Worm (Caenorhabditis elegans): ENCODE measurements around the gene fbxa-169.
A peak's percentile ranks its signal among the peaks of the same experiment; 100 is the strongest.

fbxa-169 gene

DNA sequence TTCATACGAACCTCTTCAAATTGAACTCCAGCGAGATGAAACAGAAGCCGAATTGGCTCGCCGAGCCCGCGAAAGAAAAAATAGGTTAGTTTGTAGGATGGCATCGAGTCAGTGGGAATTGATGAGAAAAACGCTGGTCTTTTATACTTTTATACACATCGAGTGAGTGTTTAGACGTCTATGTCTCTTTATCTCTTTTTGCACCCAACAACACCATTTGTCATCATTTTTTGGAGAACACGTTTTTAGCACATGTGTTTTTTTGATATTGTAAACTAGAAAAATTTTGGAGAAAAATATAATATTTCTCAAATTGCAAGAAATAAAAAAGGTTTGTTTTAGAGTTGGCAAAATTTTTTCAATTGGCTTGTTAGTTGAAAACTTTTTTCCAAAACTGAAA, 24.0 kb upstream of the fbxa-169 start, which contains the start of gene gst-16:
Gene gst-16 (minus strand): TSS at position 111 of the 400 bp plus-strand sequence.
- TF ChIP-seq lir-3 (tag; optimal IDR thresholded peaks at IDR 0.05; ENCODE audit: poor library complexity) (no peak), jun-1 (tag; optimal IDR thresholded peaks at IDR 0.05) (no peak), hlh-17 (GFP tag; optimal IDR thresholded peaks at IDR 0.05; ENCODE audit: borderline replicate concordance) (no peak), sox-4 (tag; optimal IDR thresholded peaks at IDR 0.05) (no peak), efl-1 (optimal IDR thresholded peaks at IDR 0.05) (no peak), efl-1 (GFP tag; optimal IDR thresholded peaks at IDR 0.05 in 1 of 2) (peak in 1 of 2 experiments; percentile 82), fos-1 (tag; optimal IDR thresholded peaks at IDR 0.05) (no peak), nhr-20 (tag; optimal IDR thresholded peaks at IDR 0.05) (peak; percentile 9), swsn-7 (tag; optimal IDR thresholded peaks at IDR 0.05) (no peak), nhr-12 (tag; optimal IDR thresholded peaks at IDR 0.05) (no peak), ceh-63 (GFP tag; optimal IDR thresholded peaks at IDR 0.05) (no peak), grh-1 (GFP tag; IDR thresholded peaks at IDR 0.05) (no peak), nhr-71 (tag; optimal IDR thresholded peaks at IDR 0.05) (no peak), mdl-1 (tag; optimal IDR thresholded peaks at IDR 0.05) (no peak), skn-1 (tag; optimal IDR thresholded peaks at IDR 0.05) (peak; percentile 97), lin-14 (GFP tag; optimal IDR thresholded peaks at IDR 0.05) (peak; percentile 9), pqm-1 (tag; optimal IDR thresholded peaks at IDR 0.05) (no peak), mef-2 (tag; optimal IDR thresholded peaks at IDR 0.05) (no peak)

DNA sequence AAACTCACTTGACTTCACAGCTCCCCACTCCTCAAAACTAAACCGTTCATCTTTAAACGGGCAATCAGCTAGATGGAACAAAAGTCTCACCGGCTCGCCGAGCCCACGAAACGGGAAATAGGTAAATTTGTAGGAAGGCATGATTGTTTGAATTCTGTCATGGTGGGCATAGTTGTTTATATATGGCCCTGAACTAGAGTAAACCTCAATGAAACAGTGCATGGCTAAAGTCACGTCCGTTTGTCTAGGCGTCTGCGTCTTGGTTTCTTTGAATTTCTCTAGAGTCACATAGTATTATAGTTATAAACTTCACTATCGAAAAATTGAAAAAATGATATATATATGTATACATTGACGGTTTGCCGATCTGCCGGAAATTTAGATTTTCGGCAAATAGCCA, 21.3 kb upstream of the fbxa-169 start, which contains the start of gene gst-19:
Gene gst-19 (minus strand): TSS at position 145 of the 400 bp plus-strand sequence.
- TF ChIP-seq nhr-28 (tag; optimal IDR thresholded peaks at IDR 0.05) (no peak), nhr-19 (GFP tag; conservative IDR thresholded peaks at IDR 0.05) (no peak), nhr-12 (tag; optimal IDR thresholded peaks at IDR 0.05) (no peak), nhr-85 (tag) (no peak), nhr-47 (tag; optimal IDR thresholded peaks at IDR 0.05) (no peak), mdl-1 (tag; optimal IDR thresholded peaks at IDR 0.05) (no peak), nhr-76 (tag; optimal IDR thresholded peaks at IDR 0.05) (no peak), sup-37 (GFP tag; optimal IDR thresholded peaks at IDR 0.05) (no peak), nhr-20 (tag; optimal IDR thresholded peaks at IDR 0.05) (peak; percentile 52), lin-14 (GFP tag; optimal IDR thresholded peaks at IDR 0.05) (peak; percentile 20), ceh-63 (GFP tag; optimal IDR thresholded peaks at IDR 0.05) (no peak), tlp-1 (tag; optimal IDR thresholded peaks at IDR 0.05) (no peak), alr-1 (tag; optimal IDR thresholded peaks at IDR 0.05; ENCODE audit: borderline replicate concordance) (no peak), ztf-4 (tag; optimal IDR thresholded peaks at IDR 0.05) (no peak), mab-9 (GFP tag; IDR thresholded peaks at IDR 0.05) (no peak), nhr-237 (tag; optimal IDR thresholded peaks at IDR 0.05) (no peak), ceh-88 (GFP tag; IDR thresholded peaks at IDR 0.05) (no peak), zip-4 (GFP tag; optimal IDR thresholded peaks at IDR 0.05) (no peak), snu-23 (GFP tag; optimal IDR thresholded peaks at IDR 0.05) (peak; percentile 28), lin-35 (GFP tag; optimal IDR thresholded peaks at IDR 0.05) (no peak), isw-1 (GFP tag; IDR thresholded peaks at IDR 0.05) (no peak), vab-15 (tag; optimal IDR thresholded peaks at IDR 0.05) (no peak), skn-1 (tag; optimal IDR thresholded peaks at IDR 0.05) (no peak), lin-13 (GFP tag; optimal IDR thresholded peaks at IDR 0.05) (no peak), dpl-1 (GFP tag; optimal IDR thresholded peaks at IDR 0.05) (peak in 1 of 3 experiments; percentile 2), lir-3 (tag; optimal IDR thresholded peaks at IDR 0.05; ENCODE audit: poor library complexity) (no peak), zag-1 (tag; optimal IDR thresholded peaks at IDR 0.05) (no peak)

DNA sequence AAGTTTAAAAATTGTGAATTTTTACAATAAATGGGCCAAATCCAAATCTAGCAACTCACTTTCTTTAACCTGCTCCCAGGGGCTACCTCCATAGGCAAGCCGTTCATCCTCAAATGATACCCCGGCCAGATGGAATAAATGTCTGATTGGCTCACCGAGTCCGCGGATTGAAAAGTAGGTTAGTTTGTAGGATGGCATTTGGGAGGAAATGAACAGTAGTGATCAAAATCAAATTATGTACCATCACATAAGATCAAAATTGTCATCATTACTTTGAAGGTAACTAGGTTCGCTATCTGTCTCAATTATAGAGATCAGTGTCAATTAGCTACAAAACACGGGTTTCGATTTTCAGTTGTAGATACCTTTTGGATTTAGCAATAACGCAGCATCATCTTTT, 17.6 kb upstream of the fbxa-169 start, which contains the start of the genes gst-17 and gst-18:
Gene gst-17 (minus strand): TSS at position 101 of the 400 bp plus-strand sequence.
Gene gst-18 (minus strand): TSS at position 198 of the 400 bp plus-strand sequence.
- TF ChIP-seq pqm-1 (tag; optimal IDR thresholded peaks at IDR 0.05), result no peak
- no peak for TF ChIP-seq alr-1 (tag; optimal IDR thresholded peaks at IDR 0.05; ENCODE audit: borderline replicate concordance)
- no peak for TF ChIP-seq vab-15 (tag; optimal IDR thresholded peaks at IDR 0.05)
- TF ChIP-seq dsc-1 (tag; optimal IDR thresholded peaks at IDR 0.05), result no peak
- no peak for TF ChIP-seq unc-62 (GFP tag; optimal IDR thresholded peaks at IDR 0.05)
- TF ChIP-seq tlp-1 (tag; optimal IDR thresholded peaks at IDR 0.05), result no peak
- TF ChIP-seq zip-4 (GFP tag; optimal IDR thresholded peaks at IDR 0.05), result no peak
- TF ChIP-seq grh-1 (GFP tag; IDR thresholded peaks at IDR 0.05), result no peak

Measured in whole organism, L1 larva.